Fruit fly (Drosophila melanogaster) whole organism, wandering third instar larva: ENCODE data around the gene Kmn2.

Experiments used
- Abd-B ChIP-seq: fragments of >200 bp; optimal IDR thresholded peaks from 2 replicates; lab custom pipeline; 2017; ENCODE audit warnings: missing biosample characterization, missing genetic modification characterization
- CG32264 ChIP-seq: fragments of 200-800 bp; sonication (Bioruptor generic); optimal IDR thresholded peaks from 2 replicates; lab custom pipeline; 2016; ENCODE audit warnings: missing biosample characterization, missing genetic modification characterization
- CG9705 ChIP-seq: fragments of 200-800 bp; sonication (Bioruptor generic); optimal IDR thresholded peaks from 2 replicates; lab custom pipeline; 2018; ENCODE audit warnings: missing biosample characterization, mild to moderate bottlenecking, missing genetic modification characterization
- CrebA ChIP-seq: fragments of 200-800 bp; sonication (Bioruptor generic); optimal IDR thresholded peaks from 2 replicates; lab custom pipeline; 2016; ENCODE audit warnings: missing biosample characterization, mild to moderate bottlenecking, missing genetic modification characterization, borderline replicate concordance
- Dfd ChIP-seq: fragments of >200 bp; optimal IDR thresholded peaks from 2 replicates; lab custom pipeline; 2017; ENCODE audit warnings: missing biosample characterization, missing genetic modification characterization
- Dif ChIP-seq: fragments of 200-275, 200-300 bp; sonication (Bioruptor generic); optimal IDR thresholded peaks from 2 replicates; lab custom pipeline; 2018; ENCODE audit warnings: missing biosample characterization, missing genetic modification characterization; ENCODE audit not compliant: partially characterized antibody
- GATAd ChIP-seq: sonication (Bioruptor generic); optimal IDR thresholded peaks from 2 replicates; lab custom pipeline; 2016; ENCODE audit warnings: missing biosample characterization, missing genetic modification characterization
- HLH106 ChIP-seq: fragments of 200-800 bp; optimal IDR thresholded peaks from 3 replicates; lab custom pipeline; 2019; ENCODE audit warnings: missing biosample characterization, mild to moderate bottlenecking, missing genetic modification characterization, moderate library complexity
- Hnf4 ChIP-seq: fragments of 200-800 bp; sonication (Bioruptor generic); optimal IDR thresholded peaks from 2 replicates; lab custom pipeline; 2016; ENCODE audit warnings: missing biosample characterization, mild to moderate bottlenecking, missing genetic modification characterization
- Hr78 ChIP-seq: fragments of >200 bp; optimal IDR thresholded peaks from 2 replicates; lab custom pipeline; 2017; ENCODE audit warnings: missing biosample characterization, missing genetic modification characterization
- Hr83 ChIP-seq: fragments of 200-300 bp; sonication (Bioruptor generic); optimal IDR thresholded peaks from 2 replicates; lab custom pipeline; 2016; ENCODE audit warnings: missing biosample characterization, mild to moderate bottlenecking, missing genetic modification characterization, moderate library complexity; ENCODE audit not compliant: poor library complexity, severe bottlenecking
- Jra ChIP-seq: sonication (Bioruptor generic); optimal IDR thresholded peaks from 2 replicates; lab custom pipeline; 2016; ENCODE audit warnings: missing biosample characterization, missing genetic modification characterization
- Mio ChIP-seq: sonication (Bioruptor generic); optimal IDR thresholded peaks from 2 replicates; lab custom pipeline; 2016; ENCODE audit warnings: missing biosample characterization, missing genetic modification characterization
- Myc ChIP-seq: fragments of >200 bp; optimal IDR thresholded peaks from 2 replicates; lab custom pipeline; 2017
- N ChIP-seq: fragments of >200 bp; optimal IDR thresholded peaks from 2 replicates; lab custom pipeline; 2018; ENCODE audit warnings: missing biosample characterization, missing external identifiers, missing genetic modification characterization
- OdsH ChIP-seq: fragments of 200-800 bp; sonication (Bioruptor generic); optimal IDR thresholded peaks from 2 replicates; lab custom pipeline; 2016; ENCODE audit warnings: missing biosample characterization, mild to moderate bottlenecking, missing genetic modification characterization
- Rel ChIP-seq, 2 experiments: fragments of 200-800 bp; sonication (Bioruptor generic) in 1 of 2; optimal IDR thresholded peaks; 2 replicates in 1 of 2; 3 replicates in 1 of 2; lab custom pipeline; 2016 to 2019; ENCODE audit warnings: mild to moderate bottlenecking in 2 of 2, missing biosample characterization in 2 of 2, missing genetic modification characterization in 2 of 2, moderate library complexity in 1 of 2
- Sp1 ChIP-seq: fragments of 200-800 bp; sonication (Bioruptor generic); optimal IDR thresholded peaks from 3 replicates; lab custom pipeline; 2019; ENCODE audit warnings: missing biosample characterization, mild to moderate bottlenecking, missing genetic modification characterization, moderate library complexity
- Vsx2 ChIP-seq: fragments of 200-300, 225-300 bp; sonication (Bioruptor generic); optimal IDR thresholded peaks from 2 replicates; lab custom pipeline; 2018; ENCODE audit warnings: missing biosample characterization, missing genetic modification characterization; ENCODE audit not compliant: partially characterized antibody
- br ChIP-seq: fragments of 200-800 bp; sonication (Bioruptor generic); optimal IDR thresholded peaks from 2 replicates; lab custom pipeline; 2016; ENCODE audit warnings: missing biosample characterization, missing genetic modification characterization
- brk ChIP-seq: fragments of 200-800 bp; sonication (Bioruptor generic); optimal IDR thresholded peaks from 2 replicates; lab custom pipeline; 2016; ENCODE audit warnings: missing biosample characterization, mild to moderate bottlenecking, missing genetic modification characterization
- dl ChIP-seq, 2 experiments: fragments of 175-275, 200-275 bp in 1 of 2; fragments of 200-275 bp in 1 of 2; sonication (Bioruptor generic); optimal IDR thresholded peaks; lab custom pipeline; 2018; ENCODE audit warnings: mild to moderate bottlenecking in 2 of 2, missing biosample characterization in 2 of 2, missing genetic modification characterization in 2 of 2, moderate library complexity in 2 of 2; ENCODE audit not compliant: partially characterized antibody in 2 of 2, insufficient read depth in 1 of 2
- dmrt93B ChIP-seq: fragments of 200-800 bp; sonication (Bioruptor generic); optimal IDR thresholded peaks from 2 replicates; lab custom pipeline; 2018; ENCODE audit warnings: missing biosample characterization, mild to moderate bottlenecking, missing genetic modification characterization
- dsf ChIP-seq: sonication (Bioruptor generic); optimal IDR thresholded peaks from 2 replicates; lab custom pipeline; 2016; ENCODE audit warnings: missing biosample characterization, missing genetic modification characterization, borderline replicate concordance
- ey ChIP-seq: fragments of 200-800 bp; sonication (Bioruptor generic); optimal IDR thresholded peaks from 2 replicates; lab custom pipeline; 2016; ENCODE audit warnings: missing biosample characterization, missing genetic modification characterization
- foxo ChIP-seq, 2 experiments: fragments of 200-800 bp; sonication (Bioruptor generic); optimal IDR thresholded peaks; 2 replicates in 1 of 2; 3 replicates in 1 of 2; lab custom pipeline; 2016 to 2017; ENCODE audit warnings: missing biosample characterization in 2 of 2, missing genetic modification characterization in 2 of 2
- fru ChIP-seq: fragments of 200-800 bp; sonication (Bioruptor generic); optimal IDR thresholded peaks from 3 replicates; lab custom pipeline; 2016; ENCODE audit warnings: missing biosample characterization, mild to moderate bottlenecking, missing genetic modification characterization
- h ChIP-seq: fragments of 200-800 bp; sonication (Bioruptor generic); optimal IDR thresholded peaks from 3 replicates; lab custom pipeline; 2016; ENCODE audit warnings: missing biosample characterization, mild to moderate bottlenecking, missing genetic modification characterization
- jim ChIP-seq: fragments of 175-275, 200-325 bp; sonication (Bioruptor generic); optimal IDR thresholded peaks from 2 replicates; lab custom pipeline; 2016; ENCODE audit warnings: missing biosample characterization, mild to moderate bottlenecking, missing genetic modification characterization
- lola ChIP-seq: fragments of >200 bp; optimal IDR thresholded peaks from 2 replicates; lab custom pipeline; 2017; ENCODE audit warnings: missing biosample characterization, missing genetic modification characterization
- pan ChIP-seq: fragments of >200 bp; optimal IDR thresholded peaks from 2 replicates; lab custom pipeline; 2017
- rgr ChIP-seq: fragments of 200-800 bp; sonication (Bioruptor generic); optimal IDR thresholded peaks from 3 replicates; lab custom pipeline; 2016; ENCODE audit warnings: missing biosample characterization, mild to moderate bottlenecking, missing genetic modification characterization
- sage ChIP-seq: fragments of 200-800 bp; sonication (Bioruptor generic); optimal IDR thresholded peaks from 2 replicates; lab custom pipeline; 2016; ENCODE audit warnings: missing biosample characterization, mild to moderate bottlenecking, missing genetic modification characterization
- tai ChIP-seq: sonication (Bioruptor generic); optimal IDR thresholded peaks from 2 replicates; lab custom pipeline; 2016; ENCODE audit warnings: missing biosample characterization, missing genetic modification characterization
- usp ChIP-seq: fragments of >200 bp; optimal IDR thresholded peaks from 2 replicates; lab custom pipeline; 2017; ENCODE audit warnings: missing biosample characterization, missing genetic modification characterization
- woc ChIP-seq: sonication (Bioruptor generic); optimal IDR thresholded peaks from 2 replicates; lab custom pipeline; 2016; ENCODE audit warnings: missing biosample characterization, mild to moderate bottlenecking, missing genetic modification characterization

The Kmn2 gene

DNA sequence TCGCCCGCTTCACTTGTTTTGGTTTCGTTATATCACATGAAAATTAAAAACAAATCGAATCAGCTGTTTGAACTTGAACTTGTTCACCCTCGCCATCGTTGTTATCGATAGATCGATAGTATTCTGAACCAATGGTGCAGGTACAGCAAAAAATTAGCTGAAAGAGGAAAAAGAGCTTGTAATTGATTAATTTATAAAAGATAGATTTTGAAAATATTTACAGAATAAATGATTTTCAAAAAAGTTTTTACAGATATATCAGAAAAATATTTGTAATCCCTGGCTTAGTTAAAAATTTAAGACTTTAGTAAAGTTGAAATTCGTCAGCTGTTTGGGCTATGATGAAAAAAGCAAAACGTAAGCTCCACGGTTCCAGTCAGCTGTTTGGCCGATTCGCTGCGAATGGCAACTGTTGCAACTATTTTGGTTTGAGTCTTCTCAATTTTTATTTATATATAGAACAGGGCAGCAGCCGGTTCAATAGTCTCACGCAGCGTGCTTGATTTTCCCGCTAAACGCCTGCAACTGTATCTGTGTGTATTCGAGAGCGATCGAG lies 31.9 kb upstream of the Kmn2 start, which contains the start of the genes CG11035 and unc-45:
CG11035 (minus strand) TSS at position 87 of the 556 bp plus-strand sequence.
unc-45 (plus strand) TSS at position 379 of the 556 bp plus-strand sequence.
- TF ChIP-seq foxo (GFP tag; optimal IDR thresholded peaks at IDR 0.05; lab: Kevin White, UChicago) (peak in 1 of 2 experiments; percentile 48), Sp1 (GFP tag; lab: Kevin White, UChicago) (peak; percentile 50), usp (GFP tag; lab: Kevin White, UChicago) (no peak), dsf (GFP tag; lab: Kevin White, UChicago) (peak; percentile 10), OdsH (GFP tag; lab: Kevin White, UChicago) (no peak), Myc (lab: Kevin White, UChicago) (peak; percentile 55), Hnf4 (GFP tag; lab: Kevin White, UChicago) (peak; percentile 66), ey (GFP tag; lab: Kevin White, UChicago) (no peak), CG32264 (no peak), h (GFP tag; lab: Kevin White, UChicago) (peak; percentile 54), Vsx2 (no peak), Rel (GFP tag; optimal IDR thresholded peaks at IDR 0.05; lab: Kevin White, UChicago) (no peak), Rel (tag; optimal IDR thresholded peaks at IDR 0.05; lab: Kevin White, UChicago) (peak; percentile 23), Mio (GFP tag; lab: Kevin White, UChicago) (no peak), GATAd (GFP tag; lab: Kevin White, UChicago) (no peak), br (GFP tag; lab: Kevin White, UChicago) (no peak), CrebA (GFP tag; lab: Kevin White, UChicago) (no peak), sage (GFP tag; lab: Kevin White, UChicago) (peak; percentile 54), jim (GFP tag; lab: Kevin White, UChicago) (no peak), fru (GFP tag; lab: Kevin White, UChicago) (peak; percentile 37), rgr (GFP tag; lab: Kevin White, UChicago) (peak; percentile 17), tai (GFP tag; lab: Kevin White, UChicago) (no peak), HLH106 (peak; percentile 72), dl (GFP tag; optimal IDR thresholded peaks at IDR 0.05; lab: Kevin White, UChicago; ENCODE audit: insufficient read depth in 1 of 2, partially characterized antibody in 2 of 2) (no peak), woc (GFP tag; lab: Kevin White, UChicago) (peak; percentile 83), brk (GFP tag; lab: Kevin White, UChicago) (peak; percentile 13), CG9705 (GFP tag; lab: Kevin White, UChicago) (peak; percentile 8), Jra (peak; percentile 46), Abd-B (no peak), Hr78 (GFP tag; lab: Kevin White, UChicago) (no peak)
- TF ChIP-seq, all 38 proteins: peak for 15

DNA sequence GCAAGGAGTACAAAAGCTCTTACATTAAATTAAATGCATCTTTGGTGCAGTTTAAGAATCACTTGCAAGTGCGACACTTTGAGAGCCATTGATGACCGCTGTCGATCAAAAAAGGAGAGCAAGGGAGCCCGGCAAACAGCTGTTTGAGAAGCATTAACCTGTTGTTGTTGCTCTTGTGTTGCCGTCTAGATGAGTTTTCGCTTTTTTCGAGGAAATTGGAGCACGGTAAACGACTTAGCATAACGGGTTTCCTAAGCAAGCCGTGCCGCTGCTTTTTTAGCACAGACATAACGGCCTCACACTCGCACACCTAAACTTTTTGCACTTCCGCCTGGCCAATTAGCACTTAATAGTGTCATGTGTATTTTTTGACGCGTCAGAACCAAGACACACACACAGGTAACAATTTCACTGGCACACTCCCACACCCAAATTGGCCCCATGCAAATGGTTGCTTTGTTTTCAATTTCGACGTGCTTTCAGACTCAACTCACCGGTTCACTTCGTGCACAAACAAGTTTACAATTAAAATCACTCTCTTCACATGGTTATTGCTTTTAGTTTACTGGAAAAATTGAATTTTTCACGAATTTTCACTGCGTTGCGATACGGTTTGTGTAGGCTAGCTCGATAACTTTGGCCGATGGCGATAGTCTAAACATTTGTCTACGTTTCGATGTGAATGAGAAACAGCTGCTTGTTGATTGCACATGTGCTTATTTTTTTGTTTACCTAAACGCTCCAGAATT lies 29.2 kb upstream of the Kmn2 start, which contains the start of the genes CG10903 and CG2747:
CG10903 (plus strand) TSS at position 261 of the 749 bp plus-strand sequence.
CG2747 (minus strand) TSS at position 640 of the 749 bp plus-strand sequence.
- peak; percentile 24 for TF ChIP-seq Hnf4 (GFP tag; lab: Kevin White, UChicago)
- peak; percentile 50 for TF ChIP-seq h (GFP tag; lab: Kevin White, UChicago)
- no peak for TF ChIP-seq foxo (GFP tag; optimal IDR thresholded peaks at IDR 0.05; lab: Kevin White, UChicago)
- peak; percentile 37 for TF ChIP-seq Vsx2
- peak; percentile 3 for TF ChIP-seq rgr (GFP tag; lab: Kevin White, UChicago)
- no peak for TF ChIP-seq tai (GFP tag; lab: Kevin White, UChicago)
- TF ChIP-seq Jra = peak; percentile 3
- TF ChIP-seq CrebA (GFP tag; lab: Kevin White, UChicago) = no peak
- TF ChIP-seq N (GFP tag; lab: Kevin White, UChicago) = no peak
- peak; percentile 76 for TF ChIP-seq Myc (lab: Kevin White, UChicago)
- peak; percentile 26 for TF ChIP-seq brk (GFP tag; lab: Kevin White, UChicago)

DNA sequence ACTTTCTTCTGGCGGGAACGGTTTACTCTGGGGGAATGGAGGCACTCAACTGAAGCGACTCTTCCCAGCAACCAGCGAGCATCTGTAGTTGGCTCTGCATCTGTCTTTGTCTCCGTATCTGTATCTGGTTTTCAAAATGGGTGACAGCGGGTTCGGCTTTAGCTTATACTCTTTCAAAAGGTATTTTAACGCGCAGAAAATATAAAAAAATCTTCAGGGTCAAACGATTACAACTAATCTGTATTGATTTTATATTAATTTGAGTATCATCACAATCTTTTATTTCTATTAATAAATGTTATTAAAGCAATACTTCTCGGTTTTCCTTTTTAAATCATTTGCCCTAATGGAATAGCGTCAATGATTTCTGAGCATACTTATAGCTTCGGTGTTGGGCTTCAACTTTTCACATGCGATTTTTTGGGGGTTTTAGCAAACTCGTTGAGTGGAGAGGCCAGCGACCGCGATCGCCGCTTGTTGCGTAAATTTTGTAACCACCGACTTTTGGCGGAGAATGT lies 28.4 kb upstream of the Kmn2 start, which contains the start of gene ImpE3:
ImpE3 (minus strand) TSS at position 51 of the 518 bp plus-strand sequence.
- no peak for TF ChIP-seq Jra
- no peak for TF ChIP-seq N (GFP tag; lab: Kevin White, UChicago)
- peak; percentile 2 for TF ChIP-seq Rel (GFP tag; optimal IDR thresholded peaks at IDR 0.05; lab: Kevin White, UChicago)
- peak; percentile 96 for TF ChIP-seq Rel (tag; optimal IDR thresholded peaks at IDR 0.05; lab: Kevin White, UChicago)
- TF ChIP-seq CG32264 = peak; percentile 14
- no peak for TF ChIP-seq tai (GFP tag; lab: Kevin White, UChicago)
- TF ChIP-seq h (GFP tag; lab: Kevin White, UChicago) = peak; percentile 75
- TF ChIP-seq ey (GFP tag; lab: Kevin White, UChicago) = peak; percentile 59
- peak; percentile 46 for TF ChIP-seq CG9705 (GFP tag; lab: Kevin White, UChicago)
- peak in 1 of 2 experiments; percentile 76 for TF ChIP-seq foxo (GFP tag; optimal IDR thresholded peaks at IDR 0.05; lab: Kevin White, UChicago)
- TF ChIP-seq Sp1 (GFP tag; lab: Kevin White, UChicago) = peak; percentile 80
- no peak for TF ChIP-seq pan
- no peak for TF ChIP-seq dsf (GFP tag; lab: Kevin White, UChicago)
- TF ChIP-seq GATAd (GFP tag; lab: Kevin White, UChicago) = no peak
- TF ChIP-seq Mio (GFP tag; lab: Kevin White, UChicago) = no peak
- peak; percentile 79 for TF ChIP-seq fru (GFP tag; lab: Kevin White, UChicago)
- TF ChIP-seq usp (GFP tag; lab: Kevin White, UChicago) = no peak
- no peak for TF ChIP-seq lola
- peak; percentile 63 for TF ChIP-seq OdsH (GFP tag; lab: Kevin White, UChicago)
- no peak for TF ChIP-seq Dfd (GFP tag; lab: Kevin White, UChicago)
- no peak for TF ChIP-seq Hnf4 (GFP tag; lab: Kevin White, UChicago)
- no peak for TF ChIP-seq CrebA (GFP tag; lab: Kevin White, UChicago)
- peak; percentile 63 for TF ChIP-seq sage (GFP tag; lab: Kevin White, UChicago)
- TF ChIP-seq woc (GFP tag; lab: Kevin White, UChicago) = peak; percentile 91
- no peak for TF ChIP-seq Dif (GFP tag; lab: Kevin White, UChicago)
- no peak for TF ChIP-seq Hr83 (GFP tag; lab: Kevin White, UChicago)
- TF ChIP-seq br (GFP tag; lab: Kevin White, UChicago) = peak; percentile 67
- peak; percentile 30 for TF ChIP-seq dmrt93B (GFP tag; lab: Kevin White, UChicago)
- no peak for TF ChIP-seq Hr78 (GFP tag; lab: Kevin White, UChicago)
- no peak for TF ChIP-seq Myc (lab: Kevin White, UChicago)
